Worm (Caenorhabditis elegans) whole organism, early embryonic: ENCODE results near the gene C17C3.24.

Experiments used
- B0310.2 ChIP-seq: sonication (generic microtip); optimal IDR thresholded peaks from 2 replicates; lab custom pipeline; 2016; ENCODE audit warnings: mild to moderate bottlenecking, missing genetic modification characterization, missing compliant biosample characterization
- F13C5.2 ChIP-seq: sonication (generic microtip); optimal IDR thresholded peaks from 2 replicates; lab custom pipeline; 2017; ENCODE audit warnings: mild to moderate bottlenecking, missing genetic modification characterization, inconsistent platforms, missing compliant biosample characterization
- aly-1 ChIP-seq: sonication (generic microtip); optimal IDR thresholded peaks from 2 replicates; lab custom pipeline; 2016; ENCODE audit warnings: missing genetic modification characterization, missing compliant biosample characterization
- ama-1 ChIP-seq: fragments of 150-350 bp; optimal IDR thresholded peaks from 2 replicates; lab custom pipeline; 2014
- ceh-13 ChIP-seq: fragments of 200-800 bp; sonication (Bioruptor generic); optimal IDR thresholded peaks from 2 replicates; lab custom pipeline; 2018; ENCODE audit warnings: mild to moderate bottlenecking, missing genetic modification characterization, missing compliant biosample characterization
- ceh-36 ChIP-seq: sonication (generic microtip); optimal IDR thresholded peaks from 2 replicates; lab custom pipeline; 2016; ENCODE audit warnings: missing genetic modification characterization, inconsistent platforms, missing compliant biosample characterization
- ets-7 ChIP-seq: sonication (generic microtip); optimal IDR thresholded peaks from 2 replicates; lab custom pipeline; 2016; ENCODE audit warnings: missing genotype, missing genetic modification characterization, missing compliant biosample characterization
- flt-1 ChIP-seq: fragments of 200-800 bp; sonication (Bioruptor generic); IDR thresholded peaks from 2 replicates; pipeline ENCODE4 v1.3.6; 2022; ENCODE audit warnings: missing genetic modification characterization, missing compliant biosample characterization
- hmbx-1 ChIP-seq: sonication (generic microtip); optimal IDR thresholded peaks from 2 replicates; lab custom pipeline; 2016; ENCODE audit warnings: mild to moderate bottlenecking, missing genetic modification characterization, missing compliant biosample characterization
- hmg-4 ChIP-seq: fragments of 200-800 bp; sonication (Bioruptor generic); optimal IDR thresholded peaks from 2 replicates; lab custom pipeline; 2018; ENCODE audit warnings: mild to moderate bottlenecking, missing genetic modification characterization, missing compliant biosample characterization
- hnd-1 ChIP-seq: sonication (generic microtip); optimal IDR thresholded peaks from 2 replicates; lab custom pipeline; 2016; ENCODE audit warnings: missing genetic modification characterization, missing compliant biosample characterization
- pes-1 ChIP-seq: fragments of 200-800 bp; sonication (Bioruptor generic); IDR thresholded peaks from 2 replicates; pipeline ENCODE4 v1.3.6; 2022; ENCODE audit warnings: missing genetic modification reagents, missing genetic modification characterization, missing compliant biosample characterization
- scrt-1 ChIP-seq: fragments of 200-800 bp; sonication (Bioruptor generic); IDR thresholded peaks from 2 replicates; pipeline ENCODE4 v1.3.6; 2022; ENCODE audit warnings: missing genetic modification characterization, missing compliant biosample characterization
- sea-1 ChIP-seq: fragments of 200-800 bp; sonication (Bioruptor generic); conservative IDR thresholded peaks from 2 replicates; pipeline ENCODE4 v1.3.6; 2022; ENCODE audit warnings: missing genetic modification characterization, missing compliant biosample characterization
- tbx-11 ChIP-seq: fragments of 200-800 bp; sonication (Bioruptor generic); IDR thresholded peaks from 2 replicates; pipeline ENCODE4 v1.3.6; 2022; ENCODE audit warnings: missing genetic modification characterization, missing compliant biosample characterization
- tbx-37 ChIP-seq: fragments of 200-800 bp; sonication (Bioruptor generic); conservative IDR thresholded peaks from 2 replicates; pipeline ENCODE4 v1.3.6; 2022; ENCODE audit warnings: missing genetic modification reagents, missing genetic modification characterization, missing compliant biosample characterization
- tra-4 ChIP-seq: sonication (generic microtip); optimal IDR thresholded peaks from 2 replicates; lab custom pipeline; 2017; ENCODE audit warnings: missing genetic modification characterization, missing compliant biosample characterization

Gene C17C3.24

ce11 chrII:5505820-5506287 is 35.7 kb downstream of the C17C3.24 start, which contains the start of gene npp-24:
npp-24 (plus strand) TSS chrII:5505870.
- no peak for TF ChIP-seq hnd-1
- no peak for TF ChIP-seq hmbx-1 (tag; lab: Kevin White, UChicago)
- no peak for TF ChIP-seq tbx-37 (GFP tag; lab: Robert Waterston, UW)
- TF ChIP-seq ets-7, result no peak
- no peak for TF ChIP-seq aly-1 (tag; lab: Kevin White, UChicago)
- no peak for TF ChIP-seq hmg-4
- TF ChIP-seq ceh-36 (tag; lab: Kevin White, UChicago), result no peak
- no peak for TF ChIP-seq ceh-13 (GFP tag; lab: Kevin White, UChicago)

ce11 chrII:5503760-5504159 is 37.8 kb downstream of the C17C3.24 start, which contains the start of gene cyp-44A1:
cyp-44A1 (plus strand) TSS chrII:5504044.
- TF ChIP-seq B0310.2 (tag; lab: Kevin White, UChicago), result no peak

ce11 chrII:5500986-5501657 is 40.5 kb downstream of the C17C3.24 start, which contains the start of gene F12A10.8:
F12A10.8 (minus strand) TSS chrII:5501064.
- TF ChIP-seq B0310.2 (tag; lab: Kevin White, UChicago) (no peak), tbx-37 (GFP tag; lab: Robert Waterston, UW) (no peak), tra-4 (tag; lab: Kevin White, UChicago) (no peak), ceh-13 (GFP tag; lab: Kevin White, UChicago) (no peak), hnd-1 (no peak), ets-7 (no peak), aly-1 (tag; lab: Kevin White, UChicago) (no peak), sea-1 (no peak), F13C5.2 (tag; lab: Kevin White, UChicago) (no peak), ama-1 (lab: Kevin White, UChicago) (no peak), hmg-4 (no peak), tbx-11 (GFP tag; lab: Robert Waterston, UW) (no peak), pes-1 (GFP tag; lab: Robert Waterston, UW) (no peak), ceh-36 (tag; lab: Kevin White, UChicago) (no peak), hmbx-1 (tag; lab: Kevin White, UChicago) (no peak), flt-1 (no peak), scrt-1 (GFP tag; lab: Robert Waterston, UW) (no peak)

ce11 chrII:5500470-5500869 is 41.1 kb downstream of the C17C3.24 start, which contains the start of gene fzy-1:
fzy-1 (plus strand) TSS chrII:5500770.
- no peak for TF ChIP-seq ceh-36 (tag; lab: Kevin White, UChicago)
- no peak for TF ChIP-seq tra-4 (tag; lab: Kevin White, UChicago)
- no peak for TF ChIP-seq hmg-4
- no peak for TF ChIP-seq sea-1
- TF ChIP-seq hmbx-1 (tag; lab: Kevin White, UChicago), result no peak
- TF ChIP-seq ama-1 (lab: Kevin White, UChicago), result no peak
- TF ChIP-seq scrt-1 (GFP tag; lab: Robert Waterston, UW), result no peak
- TF ChIP-seq F13C5.2 (tag; lab: Kevin White, UChicago), result no peak
- no peak for TF ChIP-seq aly-1 (tag; lab: Kevin White, UChicago)
- no peak for TF ChIP-seq tbx-37 (GFP tag; lab: Robert Waterston, UW)
- no peak for TF ChIP-seq hnd-1
- no peak for TF ChIP-seq pes-1 (GFP tag; lab: Robert Waterston, UW)
- no peak for TF ChIP-seq tbx-11 (GFP tag; lab: Robert Waterston, UW)
- no peak for TF ChIP-seq flt-1
- TF ChIP-seq B0310.2 (tag; lab: Kevin White, UChicago), result no peak
- no peak for TF ChIP-seq ets-7
- no peak for TF ChIP-seq ceh-13 (GFP tag; lab: Kevin White, UChicago)

- TF ChIP-seq sea-1, result no peak
- no peak for TF ChIP-seq hmg-4
- no peak for TF ChIP-seq B0310.2 (tag; lab: Kevin White, UChicago)
- no peak for TF ChIP-seq ceh-13 (GFP tag; lab: Kevin White, UChicago)
- TF ChIP-seq ama-1 (lab: Kevin White, UChicago), result no peak
- TF ChIP-seq tbx-11 (GFP tag; lab: Robert Waterston, UW), result no peak
- TF ChIP-seq ets-7, result no peak
- no peak for TF ChIP-seq scrt-1 (GFP tag; lab: Robert Waterston, UW)
- no peak for TF ChIP-seq F13C5.2 (tag; lab: Kevin White, UChicago)
- no peak for TF ChIP-seq hnd-1
- no peak for TF ChIP-seq tra-4 (tag; lab: Kevin White, UChicago)
- TF ChIP-seq hmbx-1 (tag; lab: Kevin White, UChicago), result no peak
Measured at ce11 chrII:5498156-5498739, 43.3 kb downstream of the C17C3.24 start, which contains the start of the genes suex-1 and F12A10.9. suex-1 (minus strand) TSS chrII:5498256. F12A10.9 (plus strand) TSS chrII:5498689.

ce11 chrII:5497541-5497940 is 44.0 kb downstream of the C17C3.24 start:
- TF ChIP-seq B0310.2 (tag; lab: Kevin White, UChicago) (no peak), tbx-37 (GFP tag; lab: Robert Waterston, UW) (no peak), ceh-13 (GFP tag; lab: Kevin White, UChicago) (no peak)

- no peak for TF ChIP-seq hmg-4
- TF ChIP-seq flt-1, result no peak
- no peak for TF ChIP-seq ceh-13 (GFP tag; lab: Kevin White, UChicago)
- TF ChIP-seq ets-7, result no peak
- no peak for TF ChIP-seq scrt-1 (GFP tag; lab: Robert Waterston, UW)
- TF ChIP-seq pes-1 (GFP tag; lab: Robert Waterston, UW), result no peak
- TF ChIP-seq B0310.2 (tag; lab: Kevin White, UChicago), result no peak
- TF ChIP-seq hnd-1, result no peak
- TF ChIP-seq tbx-11 (GFP tag; lab: Robert Waterston, UW), result no peak
- TF ChIP-seq ceh-36 (tag; lab: Kevin White, UChicago), result no peak
Measured at ce11 chrII:5496375-5496774, 45.2 kb downstream of the C17C3.24 start, which contains the start of gene F12A10.1. F12A10.1 (plus strand) TSS chrII:5496540.
